Worm (Caenorhabditis elegans): ENCODE results near the gene gpa-12.

- TF ChIP-seq npax-4 (tag; optimal IDR thresholded peaks at IDR 0.05) (no peak), sdc-2 (tag; optimal IDR thresholded peaks at IDR 0.05) (no peak), ceh-45 (GFP tag; IDR thresholded peaks at IDR 0.05) (no peak), dmd-4 (tag; optimal IDR thresholded peaks at IDR 0.05; ENCODE audit: borderline replicate concordance) (no peak), ama-1 (optimal IDR thresholded peaks at IDR 0.05) (no peak), pqm-1 (tag; optimal IDR thresholded peaks at IDR 0.05) (no peak)
Observed at ce11 chrX:9295471-9295870, 52.1 kb downstream of the gpa-12 start.

Data from whole organism, late embryonic.